Worm (Caenorhabditis elegans) whole organism, L2 larva: ENCODE data around the gene par-3.

Experiments used
- C34F6.9 ChIP-seq: fragments of 150-350 bp; optimal IDR thresholded peaks from 2 replicates; lab custom pipeline; 2014; ENCODE audit warnings: missing biosample characterization, missing genetic modification characterization
- F13H6.1 ChIP-seq: sonication (generic microtip); optimal IDR thresholded peaks from 2 replicates; lab custom pipeline; 2016; ENCODE audit warnings: missing genetic modification characterization, missing compliant biosample characterization
- R02D3.7 ChIP-seq: fragments of 150-350 bp; optimal IDR thresholded peaks from 2 replicates; lab custom pipeline; 2014; ENCODE audit warnings: missing biosample characterization, missing genetic modification characterization
- ZK546.5 ChIP-seq: sonication (generic microtip); optimal IDR thresholded peaks from 2 replicates; lab custom pipeline; 2017; ENCODE audit warnings: missing biosample characterization, missing genetic modification characterization
- aly-2 ChIP-seq: fragments of 150-350 bp; optimal IDR thresholded peaks from 2 replicates; lab custom pipeline; 2014; ENCODE audit warnings: missing biosample characterization, missing genetic modification characterization
- ama-1 ChIP-seq: fragments of 150-350 bp; optimal IDR thresholded peaks from 2 replicates; lab custom pipeline; 2018; ENCODE audit warnings: inconsistent platforms
- ceh-82 ChIP-seq: fragments of 150-350 bp; optimal IDR thresholded peaks from 2 replicates; lab custom pipeline; 2014; ENCODE audit warnings: missing biosample characterization, missing genetic modification characterization
- crh-2 ChIP-seq: sonication (generic microtip); optimal IDR thresholded peaks from 2 replicates; lab custom pipeline; 2017; ENCODE audit warnings: missing biosample characterization, missing genetic modification characterization
- dmd-4 ChIP-seq: sonication (generic microtip); optimal IDR thresholded peaks from 2 replicates; lab custom pipeline; 2017; ENCODE audit warnings: missing biosample characterization, missing genetic modification characterization
- egl-27 ChIP-seq: sonication (generic microtip); optimal IDR thresholded peaks from 3 replicates; lab custom pipeline; 2017; ENCODE audit warnings: missing biosample characterization, missing genetic modification reagents, missing genetic modification characterization
- fos-1 ChIP-seq: fragments of 150-350 bp; optimal IDR thresholded peaks from 2 replicates; lab custom pipeline; 2014; ENCODE audit warnings: missing biosample characterization, missing genetic modification characterization
- gmeb-1 ChIP-seq: fragments of 150-350 bp; optimal IDR thresholded peaks from 2 replicates; lab custom pipeline; 2014; ENCODE audit warnings: missing biosample characterization, missing genetic modification characterization
- lin-11 ChIP-seq: fragments of 150-350 bp; sonication (generic microtip); optimal IDR thresholded peaks from 2 replicates; lab custom pipeline; 2014; ENCODE audit warnings: missing biosample characterization, missing genetic modification characterization, inconsistent platforms, mixed read lengths
- lin-13 ChIP-seq: fragments of 150-350 bp; optimal IDR thresholded peaks from 2 replicates; lab custom pipeline; 2014; ENCODE audit warnings: missing biosample characterization, missing genetic modification reagents, missing genetic modification characterization
- lsy-2 ChIP-seq, 2 experiments: fragments of 150-350 bp in 1 of 2; sonication (generic microtip) in 1 of 2; optimal IDR thresholded peaks; 2 replicates each; lab custom pipeline; 2014 to 2017; ENCODE audit warnings: missing biosample characterization in 2 of 2, missing genetic modification characterization in 2 of 2
- mbf-1 ChIP-seq: sonication (generic microtip); optimal IDR thresholded peaks from 2 replicates; lab custom pipeline; 2017; ENCODE audit warnings: missing biosample characterization, missing genetic modification characterization
- nhr-11 ChIP-seq: fragments of 150-350 bp; optimal IDR thresholded peaks from 2 replicates; lab custom pipeline; 2014; ENCODE audit warnings: missing biosample characterization, missing genetic modification characterization
- nhr-12 ChIP-seq: fragments of 150-350 bp; optimal IDR thresholded peaks from 2 replicates; lab custom pipeline; 2014; ENCODE audit warnings: missing biosample characterization, missing genetic modification characterization
- nhr-21 ChIP-seq: fragments of 150-350 bp; optimal IDR thresholded peaks from 2 replicates; lab custom pipeline; 2014; ENCODE audit warnings: missing biosample characterization, missing genetic modification characterization
- nhr-23 ChIP-seq: fragments of 150-350 bp; optimal IDR thresholded peaks from 2 replicates; lab custom pipeline; 2014; ENCODE audit warnings: missing biosample characterization, missing genetic modification reagents, missing genetic modification characterization
- nhr-25 ChIP-seq: fragments of 150-350 bp; sonication (generic microtip); optimal IDR thresholded peaks from 3 replicates; lab custom pipeline; 2014; ENCODE audit warnings: missing biosample characterization, missing genetic modification characterization
- nhr-6 ChIP-seq: fragments of 150-350 bp; optimal IDR thresholded peaks from 2 replicates; lab custom pipeline; 2014; ENCODE audit warnings: missing biosample characterization, missing genetic modification characterization
- nhr-77 ChIP-seq: fragments of 150-350 bp; optimal IDR thresholded peaks from 2 replicates; lab custom pipeline; 2014; ENCODE audit warnings: missing biosample characterization, missing genetic modification characterization
- sem-4 ChIP-seq: fragments of 150-350 bp; optimal IDR thresholded peaks from 2 replicates; lab custom pipeline; 2014; ENCODE audit warnings: missing biosample characterization, missing genetic modification reagents, missing genetic modification characterization
- skn-1 ChIP-seq: sonication (generic microtip); optimal IDR thresholded peaks from 2 replicates; lab custom pipeline; 2017; ENCODE audit warnings: missing biosample characterization, missing genetic modification characterization
- sma-3 ChIP-seq: sonication (generic microtip); optimal IDR thresholded peaks from 2 replicates; lab custom pipeline; 2016; ENCODE audit warnings: missing genetic modification reagents, missing genetic modification characterization, missing compliant biosample characterization
- sma-9 ChIP-seq, 2 experiments: fragments of 150-350 bp in 1 of 2; sonication (generic microtip) in 1 of 2; optimal IDR thresholded peaks; 2 replicates each; lab custom pipeline; 2014 to 2016; ENCODE audit warnings: missing genetic modification characterization in 2 of 2, mild to moderate bottlenecking in 1 of 2, missing biosample characterization in 1 of 2, missing compliant biosample characterization in 1 of 2, missing genetic modification reagents in 1 of 2, moderate library complexity in 1 of 2
- snpc-4 ChIP-seq: fragments of 150-350 bp; optimal IDR thresholded peaks from 2 replicates; lab custom pipeline; 2014; ENCODE audit warnings: missing biosample characterization, missing genetic modification characterization
- unc-39 ChIP-seq: fragments of 150-350 bp; optimal IDR thresholded peaks from 2 replicates; lab custom pipeline; 2014; ENCODE audit warnings: missing biosample characterization, missing genetic modification characterization
- unc-55 ChIP-seq: fragments of 150-350 bp; sonication (generic microtip); optimal IDR thresholded peaks from 3 replicates; lab custom pipeline; 2014; ENCODE audit warnings: missing biosample characterization, missing genetic modification reagents, missing genetic modification characterization
- unc-62 ChIP-seq: fragments of 150-350 bp; optimal IDR thresholded peaks from 2 replicates; lab custom pipeline; 2014; ENCODE audit warnings: missing biosample characterization, missing genetic modification reagents, missing genetic modification characterization
- zag-1 ChIP-seq: fragments of 150-350 bp; optimal IDR thresholded peaks from 2 replicates; lab custom pipeline; 2014; ENCODE audit warnings: missing biosample characterization, missing genetic modification characterization
- ztf-1 ChIP-seq: fragments of 200-800 bp; sonication (Bioruptor generic); conservative IDR thresholded peaks from 2 replicates; pipeline ENCODE4 v1.3.6; 2022; ENCODE audit warnings: missing genetic modification characterization, missing compliant biosample characterization
- ztf-11 ChIP-seq: sonication (generic microtip); optimal IDR thresholded peaks from 2 replicates; lab custom pipeline; 2017; ENCODE audit warnings: missing biosample characterization, missing genetic modification characterization
- ztf-4 ChIP-seq: fragments of 150-350 bp; optimal IDR thresholded peaks from 2 replicates; lab custom pipeline; 2014; ENCODE audit warnings: missing biosample characterization, missing genetic modification characterization

The par-3 gene

ce11 chrIII:5642692-5643091 is 21.3 kb upstream of the par-3 start:
- TF ChIP-seq lin-13 (GFP tag; lab: Kevin White, UChicago) (no peak), C34F6.9 (peak; percentile 30), lin-11 (tag; lab: Kevin White, UChicago) (peak; percentile 5)
- TF ChIP-seq, all 48 proteins: peak for 2

DNA sequence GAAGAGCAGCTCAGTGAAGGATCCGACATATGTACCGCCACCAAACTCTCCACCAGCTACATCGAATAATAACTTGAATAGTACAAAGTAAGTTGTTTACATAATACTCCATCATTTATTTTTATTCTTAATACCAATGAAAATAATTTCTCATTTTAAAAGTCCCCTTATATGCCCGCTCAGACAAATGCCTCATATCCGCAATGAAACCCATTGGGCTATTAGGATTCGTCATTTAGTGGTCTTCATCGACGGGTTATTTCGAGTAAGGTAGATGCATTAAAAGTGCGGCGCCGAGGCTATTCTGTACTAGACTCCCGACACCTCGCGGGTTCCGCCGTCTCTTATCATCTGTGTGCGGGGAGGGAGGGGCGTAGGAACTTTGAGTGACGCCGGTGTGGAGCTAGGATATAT is 10.3 kb upstream of the par-3 start:
- TF ChIP-seq ztf-1 (no peak), ZK546.5 (tag; lab: Kevin White, UChicago) (no peak), lin-13 (GFP tag; lab: Kevin White, UChicago) (peak; percentile 23), ztf-4 (tag; lab: Kevin White, UChicago) (no peak), sem-4 (no peak), nhr-21 (tag; lab: Kevin White, UChicago) (peak; percentile 69), crh-2 (peak; percentile 42), snpc-4 (peak; percentile 96), sma-9 (GFP tag; optimal IDR thresholded peaks at IDR 0.05; lab: Kevin White, UChicago) (peak; percentile 53), sma-9 (tag; optimal IDR thresholded peaks at IDR 0.05; lab: Kevin White, UChicago) (no peak), ama-1 (peak; percentile 86), nhr-77 (tag; lab: Kevin White, UChicago) (no peak), F13H6.1 (peak; percentile 38), lin-11 (tag; lab: Kevin White, UChicago) (no peak), mbf-1 (tag; lab: Kevin White, UChicago) (no peak), fos-1 (tag; lab: Kevin White, UChicago) (peak; percentile 68), gmeb-1 (peak; percentile 59), ceh-82 (tag; lab: Kevin White, UChicago) (no peak), sma-3 (GFP tag; lab: Kevin White, UChicago) (peak; percentile 68), nhr-12 (tag; lab: Kevin White, UChicago) (no peak), lsy-2 (tag; optimal IDR thresholded peaks at IDR 0.05; lab: Kevin White, UChicago) (peak in 1 of 2 experiments; percentile 37), nhr-11 (tag; lab: Kevin White, UChicago) (no peak), unc-55 (GFP tag; lab: Kevin White, UChicago) (peak; percentile 24), nhr-6 (tag; lab: Kevin White, UChicago) (no peak)

DNA sequence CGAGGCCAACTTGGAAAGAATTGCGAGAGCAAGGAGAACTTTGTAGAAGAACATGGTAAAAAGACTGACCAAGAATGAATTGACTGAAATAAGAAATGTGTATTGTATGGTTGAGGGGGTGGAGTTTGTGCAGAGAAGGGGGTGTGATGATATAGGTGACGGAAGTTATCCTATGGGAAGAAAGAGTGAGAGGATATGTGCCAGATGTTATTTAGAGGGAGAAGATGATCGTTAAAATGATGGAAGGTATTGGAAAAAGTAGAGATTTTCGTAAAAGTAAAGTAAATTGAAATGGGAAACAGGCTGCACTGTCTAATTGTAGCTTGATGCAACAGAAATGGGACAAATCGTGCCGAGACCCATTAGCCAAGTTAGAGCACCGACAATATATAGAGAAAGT is 7.1 kb upstream of the par-3 start, which contains the start of gene sdz-21:
Gene sdz-21, minus strand, starts transcription at position 101 of the 400 bp plus-strand sequence.
- TF ChIP-seq ama-1 (no peak), dmd-4 (no peak), lsy-2 (tag; optimal IDR thresholded peaks at IDR 0.05; lab: Kevin White, UChicago) (no peak), ztf-4 (tag; lab: Kevin White, UChicago) (no peak), ztf-11 (tag; lab: Kevin White, UChicago) (no peak), unc-39 (tag; lab: Kevin White, UChicago) (no peak), unc-62 (no peak), R02D3.7 (tag; lab: Kevin White, UChicago) (no peak)

DNA sequence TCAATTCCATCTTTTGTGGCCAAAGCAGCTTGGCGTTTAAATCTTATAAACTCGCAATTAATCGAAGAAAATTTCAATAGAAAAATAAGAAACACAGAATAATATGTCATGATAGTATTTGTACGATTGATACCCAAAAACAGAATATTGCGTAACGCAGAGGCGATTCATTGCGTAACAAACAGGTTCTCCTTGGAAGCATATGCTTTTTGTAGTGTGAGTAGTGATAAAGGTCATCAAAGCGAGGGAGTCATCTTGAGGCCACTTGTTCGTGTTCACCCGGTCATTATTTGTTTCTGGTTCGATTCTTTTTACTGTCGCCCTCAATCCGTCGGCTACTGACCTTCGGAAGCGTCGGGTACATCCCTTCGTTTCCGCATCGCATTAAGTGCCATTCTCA is 3.1 kb upstream of the par-3 start, which contains the start of gene F54E7.6:
Gene F54E7.6, minus strand, starts transcription at position 110 of the 400 bp plus-strand sequence.
- no peak for TF ChIP-seq nhr-12 (tag; lab: Kevin White, UChicago)
- peak; percentile 57 for TF ChIP-seq nhr-25

- TF ChIP-seq zag-1 (tag; lab: Kevin White, UChicago) (no peak), skn-1 (tag; lab: Kevin White, UChicago) (no peak), dmd-4 (no peak), aly-2 (no peak), egl-27 (tag; lab: Kevin White, UChicago) (no peak), nhr-6 (tag; lab: Kevin White, UChicago) (no peak), ama-1 (no peak), nhr-12 (tag; lab: Kevin White, UChicago) (no peak), ZK546.5 (tag; lab: Kevin White, UChicago) (no peak), nhr-23 (tag; lab: Kevin White, UChicago) (no peak)
Observed at ce11 chrIII:5663521-5663920, 512 bp upstream of the par-3 start.
